Worm (Caenorhabditis elegans) whole organism, L3 larva: ENCODE measurements around the gene rps-9.

Experiments used
- R02D3.7 ChIP-seq: fragments of 150-350 bp; optimal IDR thresholded peaks from 2 replicates; lab custom pipeline; 2014; ENCODE audit warnings: missing biosample characterization, missing genetic modification characterization
- ZK546.5 ChIP-seq: sonication (generic microtip); optimal IDR thresholded peaks from 2 replicates; lab custom pipeline; 2017; ENCODE audit warnings: missing biosample characterization, missing genetic modification characterization
- aly-2 ChIP-seq: fragments of 150-350 bp; optimal IDR thresholded peaks from 2 replicates; lab custom pipeline; 2014; ENCODE audit warnings: missing biosample characterization, missing genetic modification characterization
- ama-1 ChIP-seq: fragments of 150-350 bp; optimal IDR thresholded peaks from 2 replicates; lab custom pipeline; 2018
- ceh-16 ChIP-seq: sonication (generic microtip); optimal IDR thresholded peaks from 2 replicates; lab custom pipeline; 2017; ENCODE audit warnings: missing biosample characterization, missing genetic modification characterization
- ceh-28 ChIP-seq: fragments of 150-350 bp; optimal IDR thresholded peaks from 2 replicates; lab custom pipeline; 2014; ENCODE audit warnings: missing biosample characterization, missing genetic modification reagents, missing genetic modification characterization
- ceh-82 ChIP-seq: fragments of 150-350 bp; optimal IDR thresholded peaks from 2 replicates; lab custom pipeline; 2014; ENCODE audit warnings: missing biosample characterization, missing genetic modification characterization
- ceh-9 ChIP-seq: sonication (generic microtip); optimal IDR thresholded peaks from 2 replicates; lab custom pipeline; 2018; ENCODE audit warnings: missing biosample characterization, missing genetic modification characterization
- egl-27 ChIP-seq: sonication (generic microtip); optimal IDR thresholded peaks from 4 replicates; lab custom pipeline; 2017; ENCODE audit warnings: missing biosample characterization, missing genetic modification reagents, missing genetic modification characterization
- egl-5 ChIP-seq: fragments of 150-350 bp; optimal IDR thresholded peaks from 2 replicates; lab custom pipeline; 2017; ENCODE audit warnings: missing biosample characterization, missing genetic modification reagents, missing genetic modification characterization, inconsistent platforms
- elt-2 ChIP-seq: sonication (generic microtip); optimal IDR thresholded peaks from 2 replicates; lab custom pipeline; 2016; ENCODE audit warnings: missing genetic modification reagents, mild to moderate bottlenecking, missing genetic modification characterization, missing compliant biosample characterization
- elt-3 ChIP-seq, 3 experiments: fragments of 150-350 bp in 1 of 3; sonication (generic microtip) in 2 of 3; optimal IDR thresholded peaks; 2 replicates in 2 of 3; 4 replicates in 1 of 3; lab custom pipeline; 2014 to 2017; ENCODE audit warnings: missing biosample characterization in 3 of 3, missing genetic modification characterization in 3 of 3
- eor-1 ChIP-seq, 2 experiments: fragments of 150-350 bp; optimal IDR thresholded peaks; 2 replicates each; lab custom pipeline; 2014 to 2018; ENCODE audit warnings: missing biosample characterization in 2 of 2, missing genetic modification characterization in 2 of 2
- fkh-10 ChIP-seq: sonication (generic microtip); optimal IDR thresholded peaks from 2 replicates; lab custom pipeline; 2017; ENCODE audit warnings: missing biosample characterization, missing genetic modification reagents, missing genetic modification characterization
- fkh-2 ChIP-seq: fragments of 150-350 bp; optimal IDR thresholded peaks from 2 replicates; lab custom pipeline; 2014; ENCODE audit warnings: missing biosample characterization, missing genetic modification reagents, missing genetic modification characterization
- fos-1 ChIP-seq: fragments of 150-350 bp; optimal IDR thresholded peaks from 2 replicates; lab custom pipeline; 2014; ENCODE audit warnings: missing biosample characterization, missing genetic modification characterization
- hmg-11 ChIP-seq: sonication (generic microtip); optimal IDR thresholded peaks from 2 replicates; lab custom pipeline; 2016; ENCODE audit warnings: missing genetic modification characterization, missing compliant biosample characterization
- jun-1 ChIP-seq: fragments of 150-350 bp; optimal IDR thresholded peaks from 2 replicates; lab custom pipeline; 2014; ENCODE audit warnings: missing biosample characterization, missing genetic modification reagents, missing genetic modification characterization
- lin-15B ChIP-seq: fragments of 150-350 bp; optimal IDR thresholded peaks from 2 replicates; lab custom pipeline; 2014; ENCODE audit warnings: missing biosample characterization, missing genetic modification characterization
- lin-39 ChIP-seq: fragments of 150-350 bp; optimal IDR thresholded peaks from 2 replicates; lab custom pipeline; 2018; ENCODE audit warnings: missing biosample characterization, missing genetic modification reagents, missing genetic modification characterization
- lsy-12 ChIP-seq: sonication (generic microtip); optimal IDR thresholded peaks from 2 replicates; lab custom pipeline; 2016; ENCODE audit warnings: mild to moderate bottlenecking, missing genetic modification characterization, missing compliant biosample characterization
- mdl-1 ChIP-seq: fragments of 150-350 bp; optimal IDR thresholded peaks from 2 replicates; lab custom pipeline; 2014; ENCODE audit warnings: missing biosample characterization, missing genetic modification characterization
- mml-1 ChIP-seq: fragments of 150-350 bp; sonication (generic microtip); optimal IDR thresholded peaks from 3 replicates; lab custom pipeline; 2014; ENCODE audit warnings: missing biosample characterization, missing genetic modification characterization
- nfya-1 ChIP-seq: sonication (generic microtip); optimal IDR thresholded peaks from 2 replicates; lab custom pipeline; 2017; ENCODE audit warnings: missing genetic modification characterization, mild to moderate bottlenecking, missing compliant biosample characterization, antibody characterized with exemption, moderate library complexity; ENCODE audit not compliant: insufficient read depth
- nhr-11 ChIP-seq: fragments of 150-350 bp; optimal IDR thresholded peaks from 2 replicates; lab custom pipeline; 2014; ENCODE audit warnings: missing biosample characterization, missing genetic modification characterization
- nhr-12 ChIP-seq: fragments of 150-350 bp; optimal IDR thresholded peaks from 2 replicates; lab custom pipeline; 2014; ENCODE audit warnings: missing biosample characterization, missing genetic modification characterization
- nhr-23 ChIP-seq: fragments of 150-350 bp; optimal IDR thresholded peaks from 2 replicates; lab custom pipeline; 2014; ENCODE audit warnings: missing biosample characterization, missing genetic modification reagents, missing genetic modification characterization
- nhr-237 ChIP-seq: fragments of 150-350 bp; optimal IDR thresholded peaks from 2 replicates; lab custom pipeline; 2014; ENCODE audit warnings: missing biosample characterization, missing genetic modification characterization
- nhr-25 ChIP-seq: sonication (generic microtip); optimal IDR thresholded peaks from 2 replicates; lab custom pipeline; 2017; ENCODE audit warnings: missing biosample characterization, missing genetic modification characterization
- nhr-28 ChIP-seq: fragments of 150-350 bp; optimal IDR thresholded peaks from 2 replicates; lab custom pipeline; 2014; ENCODE audit warnings: missing biosample characterization, missing genetic modification characterization
- nhr-43 ChIP-seq: sonication (generic microtip); optimal IDR thresholded peaks from 2 replicates; lab custom pipeline; 2016; ENCODE audit warnings: mild to moderate bottlenecking, missing genetic modification characterization, missing compliant biosample characterization; ENCODE audit not compliant: poor library complexity, severe bottlenecking
- nhr-67 ChIP-seq: fragments of 150-350 bp; optimal IDR thresholded peaks from 2 replicates; lab custom pipeline; 2014; ENCODE audit warnings: missing biosample characterization, missing genetic modification characterization
- nhr-76 ChIP-seq: fragments of 150-350 bp; sonication (generic microtip); optimal IDR thresholded peaks from 5 replicates; lab custom pipeline; 2014; ENCODE audit warnings: missing biosample characterization, missing genetic modification characterization
- nhr-77 ChIP-seq: fragments of 150-350 bp; optimal IDR thresholded peaks from 2 replicates; lab custom pipeline; 2014; ENCODE audit warnings: missing biosample characterization, missing genetic modification characterization
- pha-4 ChIP-seq: fragments of 150-350 bp; optimal IDR thresholded peaks from 2 replicates; lab custom pipeline; 2014; ENCODE audit warnings: missing biosample characterization, missing genetic modification reagents, missing genetic modification characterization
- pqm-1 ChIP-seq: fragments of 150-350 bp; optimal IDR thresholded peaks from 2 replicates; lab custom pipeline; 2017; ENCODE audit warnings: missing biosample characterization, missing genetic modification characterization, inconsistent platforms
- sea-2 ChIP-seq: fragments of 150-350 bp; sonication (generic microtip); optimal IDR thresholded peaks from 4 replicates; lab custom pipeline; 2014; ENCODE audit warnings: missing biosample characterization, missing genetic modification reagents, missing genetic modification characterization
- skn-1 ChIP-seq: fragments of 150-350 bp; optimal IDR thresholded peaks from 2 replicates; lab custom pipeline; 2014; ENCODE audit warnings: missing biosample characterization, missing genetic modification characterization
- snpc-4 ChIP-seq: fragments of 150-350 bp; optimal IDR thresholded peaks from 2 replicates; lab custom pipeline; 2014; ENCODE audit warnings: missing biosample characterization, missing genetic modification characterization
- tbx-2 ChIP-seq: sonication (generic microtip); optimal IDR thresholded peaks from 2 replicates; lab custom pipeline; 2016; ENCODE audit warnings: mild to moderate bottlenecking, missing genetic modification characterization, missing compliant biosample characterization
- unc-39 ChIP-seq: sonication (generic microtip); optimal IDR thresholded peaks from 4 replicates; lab custom pipeline; 2017; ENCODE audit warnings: missing biosample characterization, missing genetic modification characterization
- unc-62 ChIP-seq: fragments of 150-350 bp; sonication (generic microtip); optimal IDR thresholded peaks from 4 replicates; lab custom pipeline; 2014; ENCODE audit warnings: missing biosample characterization, missing genetic modification reagents, missing genetic modification characterization
- zag-1 ChIP-seq: fragments of 150-350 bp; optimal IDR thresholded peaks from 2 replicates; lab custom pipeline; 2014; ENCODE audit warnings: missing biosample characterization, missing genetic modification characterization
- ztf-4 ChIP-seq: fragments of 150-350 bp; optimal IDR thresholded peaks from 2 replicates; lab custom pipeline; 2014; ENCODE audit warnings: missing biosample characterization, missing genetic modification characterization

Gene rps-9

DNA sequence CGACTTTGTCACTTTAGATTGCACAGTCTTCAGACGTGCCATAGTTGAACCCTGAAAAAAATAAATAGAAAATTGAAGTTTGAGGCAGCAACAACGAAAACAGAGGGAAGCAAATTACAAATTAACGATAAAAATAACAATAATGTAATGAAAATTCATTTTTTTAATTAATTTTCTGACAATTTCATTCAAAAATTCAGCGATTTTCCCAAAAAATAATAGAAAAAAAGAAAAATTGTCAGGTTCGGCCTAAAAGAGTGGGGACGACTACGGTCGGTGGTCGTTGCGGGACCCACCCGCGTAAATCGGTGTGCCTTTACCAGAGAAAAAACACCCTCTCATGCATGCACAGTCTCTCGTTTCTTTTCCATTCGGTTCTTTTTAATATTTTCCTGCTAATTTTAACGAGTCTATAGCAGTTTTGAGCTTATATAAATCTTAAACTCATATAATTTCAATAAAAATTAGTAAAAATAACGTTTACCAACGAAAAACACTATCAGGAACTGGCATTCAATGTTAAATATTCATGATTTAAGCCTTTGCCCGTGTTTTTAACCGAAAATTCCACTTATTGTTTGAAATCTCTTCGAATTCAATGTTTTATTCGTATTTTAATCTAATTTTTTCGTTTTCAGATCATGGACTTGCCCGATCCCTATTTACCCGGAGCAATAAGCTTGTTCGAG lies at the start of gene rps-9, which contains the start of gene lsm-1:
Gene rps-9, minus strand, starts transcription at position 51 of the 689 bp plus-strand sequence.
Gene lsm-1, plus strand, starts transcription at position 639 of the 689 bp plus-strand sequence.
- TF ChIP-seq nhr-237, result no peak
- TF ChIP-seq nhr-76, result no peak
- no peak for TF ChIP-seq nhr-11 (tag; lab: Kevin White, UChicago)
- no peak for TF ChIP-seq ceh-82 (tag; lab: Kevin White, UChicago)
- no peak for TF ChIP-seq elt-3 (tag; optimal IDR thresholded peaks at IDR 0.05; lab: Kevin White, UChicago)
- TF ChIP-seq unc-39 (tag; lab: Kevin White, UChicago), result no peak
- peak; percentile 35 for TF ChIP-seq hmg-11 (tag; lab: Kevin White, UChicago)
- TF ChIP-seq nhr-77 (tag; lab: Kevin White, UChicago), result no peak
- no peak for TF ChIP-seq ztf-4 (tag; lab: Kevin White, UChicago)
- TF ChIP-seq lsy-12 (tag; lab: Kevin White, UChicago), result peak; percentile 1
- no peak for TF ChIP-seq aly-2
- no peak for TF ChIP-seq skn-1 (tag; lab: Kevin White, UChicago)
- TF ChIP-seq unc-62 (GFP tag; lab: Kevin White, UChicago), result no peak
- TF ChIP-seq nhr-23 (tag; lab: Kevin White, UChicago), result peak; percentile 84
- no peak for TF ChIP-seq egl-5
- peak; percentile 65 for TF ChIP-seq nhr-25 (tag; lab: Kevin White, UChicago)
- TF ChIP-seq snpc-4 (tag; lab: Kevin White, UChicago), result peak; percentile 58
- TF ChIP-seq ama-1 (lab: Kevin White, UChicago), result no peak
- TF ChIP-seq lin-15B (tag; lab: Kevin White, UChicago), result peak; percentile 79
- TF ChIP-seq mdl-1 (tag; lab: Kevin White, UChicago), result no peak
- TF ChIP-seq nhr-43 (tag; lab: Kevin White, UChicago), result no peak
- TF ChIP-seq nhr-12 (tag; lab: Kevin White, UChicago), result no peak
- TF ChIP-seq elt-2, result peak; percentile 16
- no peak for TF ChIP-seq ceh-16 (tag; lab: Kevin White, UChicago)
- peak; percentile 93 for TF ChIP-seq nfya-1 (tag; lab: Kevin White, UChicago)
- no peak for TF ChIP-seq zag-1 (tag; lab: Kevin White, UChicago)
- no peak for TF ChIP-seq R02D3.7 (tag; lab: Kevin White, UChicago)
- peak; percentile 84 for TF ChIP-seq pha-4 (tag; lab: Kevin White, UChicago)
- no peak for TF ChIP-seq mml-1 (tag; lab: Kevin White, UChicago)
- peak; percentile 9 for TF ChIP-seq fkh-10
- TF ChIP-seq lin-39 (tag; lab: Kevin White, UChicago), result peak; percentile 96
- TF ChIP-seq pqm-1 (tag; lab: Kevin White, UChicago), result peak; percentile 28
- TF ChIP-seq fkh-2 (tag; lab: Kevin White, UChicago), result no peak
- no peak for TF ChIP-seq jun-1 (tag; lab: Kevin White, UChicago)

DNA sequence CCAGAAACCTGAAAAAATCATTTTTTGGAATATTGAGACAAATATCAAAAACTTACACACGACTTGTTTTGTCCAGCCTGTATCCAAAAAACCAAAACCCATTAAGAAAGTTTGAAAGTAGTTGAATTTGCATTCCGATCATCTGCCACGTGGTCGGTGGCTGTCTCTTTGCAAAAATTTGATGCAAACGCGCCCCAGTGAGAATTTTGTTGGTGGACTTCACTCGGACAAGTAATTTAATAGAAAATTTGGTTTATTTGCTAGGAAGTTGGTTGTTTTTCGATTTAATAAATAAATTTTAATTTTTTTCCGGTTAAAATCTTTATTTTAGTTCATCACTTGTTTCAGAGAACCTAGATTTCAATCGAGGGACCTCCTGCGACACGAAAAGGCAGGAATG lies 49.2 kb upstream of the rps-9 start:
- TF ChIP-seq ceh-28 (no peak), hmg-11 (tag; lab: Kevin White, UChicago) (no peak), snpc-4 (tag; lab: Kevin White, UChicago) (no peak), tbx-2 (tag; lab: Kevin White, UChicago) (no peak)

ce11 chrII:11167039-11167438 lies 40.9 kb upstream of the rps-9 start:
- peak; percentile 48 for TF ChIP-seq ceh-28
- peak; percentile 78 for TF ChIP-seq aly-2
- TF ChIP-seq eor-1 (tag; optimal IDR thresholded peaks at IDR 0.05; lab: Kevin White, UChicago), result no peak
- peak; percentile 91 for TF ChIP-seq nhr-43 (tag; lab: Kevin White, UChicago)
- peak; percentile 65 for TF ChIP-seq lsy-12 (tag; lab: Kevin White, UChicago)
- TF ChIP-seq egl-27 (tag; lab: Kevin White, UChicago), result no peak
- no peak for TF ChIP-seq mml-1 (tag; lab: Kevin White, UChicago)
- no peak for TF ChIP-seq nhr-76
- TF ChIP-seq nhr-12 (tag; lab: Kevin White, UChicago), result no peak
- TF ChIP-seq lin-39 (tag; lab: Kevin White, UChicago), result peak; percentile 28
- TF ChIP-seq nhr-28 (tag; lab: Kevin White, UChicago), result no peak
- peak; percentile 73 for TF ChIP-seq nfya-1 (tag; lab: Kevin White, UChicago)
- peak; percentile 36 for TF ChIP-seq tbx-2 (tag; lab: Kevin White, UChicago)
- TF ChIP-seq jun-1 (tag; lab: Kevin White, UChicago), result no peak
- TF ChIP-seq nhr-25 (tag; lab: Kevin White, UChicago), result peak; percentile 65
- no peak for TF ChIP-seq unc-39 (tag; lab: Kevin White, UChicago)
- TF ChIP-seq nhr-67 (tag; lab: Kevin White, UChicago), result no peak
- no peak for TF ChIP-seq zag-1 (tag; lab: Kevin White, UChicago)
- no peak for TF ChIP-seq ceh-9 (tag; lab: Kevin White, UChicago)
- TF ChIP-seq ZK546.5, result no peak
- TF ChIP-seq snpc-4 (tag; lab: Kevin White, UChicago), result peak; percentile 99
- TF ChIP-seq nhr-77 (tag; lab: Kevin White, UChicago), result peak; percentile 43
- peak; percentile 34 for TF ChIP-seq pha-4 (tag; lab: Kevin White, UChicago)
- peak; percentile 51 for TF ChIP-seq hmg-11 (tag; lab: Kevin White, UChicago)
- TF ChIP-seq R02D3.7 (tag; lab: Kevin White, UChicago), result peak; percentile 54
- TF ChIP-seq lin-15B (tag; lab: Kevin White, UChicago), result peak; percentile 40
- no peak for TF ChIP-seq sea-2
- no peak for TF ChIP-seq fos-1 (tag; lab: Kevin White, UChicago)
- no peak for TF ChIP-seq fkh-2 (tag; lab: Kevin White, UChicago)
- TF ChIP-seq ztf-4 (tag; lab: Kevin White, UChicago), result no peak
- TF ChIP-seq ama-1 (lab: Kevin White, UChicago), result peak; percentile 96
- no peak for TF ChIP-seq mdl-1 (tag; lab: Kevin White, UChicago)
- no peak for TF ChIP-seq egl-5
- peak; percentile 50 for TF ChIP-seq elt-2
- no peak for TF ChIP-seq nhr-237
